Worm (Caenorhabditis elegans) whole organism, L2 larva: ENCODE results near the gene ndub-3.
A peak's percentile ranks its signal among the peaks of the same experiment; 100 is the strongest.

ENCODE experiments used
- aly-2 ChIP-seq: fragments of 150-350 bp; optimal IDR thresholded peaks from 2 replicates; lab custom pipeline; 2014; ENCODE audit warnings: missing biosample characterization, missing genetic modification characterization
- ama-1 ChIP-seq: fragments of 150-350 bp; optimal IDR thresholded peaks from 2 replicates; lab custom pipeline; 2018; ENCODE audit warnings: inconsistent platforms
- ceh-16 ChIP-seq: fragments of 150-350 bp; optimal IDR thresholded peaks from 2 replicates; lab custom pipeline; 2014; ENCODE audit warnings: missing biosample characterization, missing genetic modification characterization
- egl-27 ChIP-seq: sonication (generic microtip); optimal IDR thresholded peaks from 3 replicates; lab custom pipeline; 2017; ENCODE audit warnings: missing biosample characterization, missing genetic modification reagents, missing genetic modification characterization
- lsy-2 ChIP-seq, 2 experiments: fragments of 150-350 bp in 1 of 2; sonication (generic microtip) in 1 of 2; optimal IDR thresholded peaks; 2 replicates each; lab custom pipeline; 2014 to 2017; ENCODE audit warnings: missing biosample characterization in 2 of 2, missing genetic modification characterization in 2 of 2
- mdl-1 ChIP-seq, 2 experiments: fragments of 150-350 bp in 1 of 2; sonication (generic microtip) in 1 of 2; optimal IDR thresholded peaks; 2 replicates each; lab custom pipeline; 2017; ENCODE audit warnings: missing biosample characterization in 2 of 2, missing genetic modification characterization in 2 of 2
- nhr-11 ChIP-seq: fragments of 150-350 bp; optimal IDR thresholded peaks from 2 replicates; lab custom pipeline; 2014; ENCODE audit warnings: missing biosample characterization, missing genetic modification characterization
- nhr-237 ChIP-seq: fragments of 150-350 bp; optimal IDR thresholded peaks from 2 replicates; lab custom pipeline; 2014; ENCODE audit warnings: missing biosample characterization, missing genetic modification characterization
- nhr-25 ChIP-seq: fragments of 150-350 bp; sonication (generic microtip); optimal IDR thresholded peaks from 3 replicates; lab custom pipeline; 2014; ENCODE audit warnings: missing biosample characterization, missing genetic modification characterization
- snpc-4 ChIP-seq: fragments of 150-350 bp; optimal IDR thresholded peaks from 2 replicates; lab custom pipeline; 2014; ENCODE audit warnings: missing biosample characterization, missing genetic modification characterization
- unc-55 ChIP-seq: fragments of 150-350 bp; sonication (generic microtip); optimal IDR thresholded peaks from 3 replicates; lab custom pipeline; 2014; ENCODE audit warnings: missing biosample characterization, missing genetic modification reagents, missing genetic modification characterization
- unc-62 ChIP-seq: fragments of 150-350 bp; optimal IDR thresholded peaks from 2 replicates; lab custom pipeline; 2014; ENCODE audit warnings: missing biosample characterization, missing genetic modification reagents, missing genetic modification characterization
- zag-1 ChIP-seq: fragments of 150-350 bp; optimal IDR thresholded peaks from 2 replicates; lab custom pipeline; 2014; ENCODE audit warnings: missing biosample characterization, missing genetic modification characterization
- ztf-11 ChIP-seq: sonication (generic microtip); optimal IDR thresholded peaks from 2 replicates; lab custom pipeline; 2017; ENCODE audit warnings: missing biosample characterization, missing genetic modification characterization

DNA sequence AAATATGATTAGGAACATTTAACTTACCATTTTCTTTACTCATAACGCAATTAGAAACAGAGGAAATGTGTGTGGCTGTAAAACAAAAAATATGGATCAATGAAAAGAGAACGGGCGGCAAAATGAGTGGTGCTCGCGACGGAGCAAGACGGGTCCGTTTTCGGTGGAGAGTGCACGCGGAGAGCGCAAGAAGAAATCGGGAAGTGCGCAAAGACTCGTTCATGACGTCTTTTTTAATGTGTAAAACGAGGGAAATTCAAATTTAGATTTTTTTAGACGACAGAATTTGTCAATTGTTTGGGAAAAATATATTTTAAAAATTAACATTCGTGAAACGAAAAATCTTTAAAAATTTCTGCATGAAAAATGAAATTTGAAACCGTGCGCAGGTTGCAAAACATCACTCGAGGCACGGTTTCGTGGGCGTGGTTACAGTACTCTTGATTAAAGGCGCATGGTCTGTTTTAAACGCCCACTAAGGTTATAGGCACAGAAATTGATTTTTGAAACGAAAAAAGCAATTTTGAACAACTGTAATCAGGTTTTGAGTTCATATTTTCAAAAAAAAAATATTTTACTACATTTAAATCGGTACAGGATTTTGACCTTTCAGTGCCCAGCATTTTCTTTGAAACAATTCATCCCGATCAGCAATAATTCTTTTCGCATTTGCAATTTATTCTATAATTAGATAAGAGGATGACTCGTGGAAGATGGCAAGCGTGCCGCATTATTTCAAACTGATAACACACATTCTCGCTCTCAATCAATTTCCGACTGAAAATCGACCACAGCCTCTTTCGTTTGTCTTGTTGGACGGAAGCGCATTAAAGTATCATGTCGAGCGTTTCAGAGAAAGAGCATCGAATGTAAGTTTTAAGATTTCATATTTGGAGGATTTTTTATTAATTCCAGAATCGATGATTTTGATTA is 4.8 kb upstream of the ndub-3 start, which contains the start of the genes szy-20 and C18E9.5:
- TF ChIP-seq zag-1 (tag; lab: Kevin White, UChicago) (peak; percentile 73), ama-1 (lab: Kevin White, UChicago) (no peak), lsy-2 (tag; optimal IDR thresholded peaks at IDR 0.05; lab: Kevin White, UChicago) (peak; percentile 86 to 94), unc-55 (peak; percentile 93), unc-62 (GFP tag; lab: Kevin White, UChicago) (no peak), nhr-25 (tag; lab: Kevin White, UChicago) (peak; percentile 81), snpc-4 (tag; lab: Kevin White, UChicago) (peak; percentile 26), egl-27 (tag; lab: Kevin White, UChicago) (peak; percentile 71), nhr-11 (tag; lab: Kevin White, UChicago) (no peak), mdl-1 (tag; optimal IDR thresholded peaks at IDR 0.05; lab: Kevin White, UChicago) (peak in 1 of 2 experiments; percentile 23), ceh-16 (no peak), ztf-11 (tag; lab: Kevin White, UChicago) (no peak), nhr-237 (no peak), aly-2 (tag; lab: Kevin White, UChicago) (no peak)
